Worm (Caenorhabditis elegans) whole organism, L4 larva: ENCODE measurements around the gene ztf-8.

Experiments
- D1046.2 ChIP-seq: fragments of 200-800 bp; sonication (Bioruptor generic); IDR thresholded peaks from 2 replicates; pipeline ENCODE4 v1.3.6; 2022; ENCODE audit warnings: missing genetic modification characterization, missing compliant biosample characterization
- F10B5.3 ChIP-seq: sonication (generic microtip); optimal IDR thresholded peaks from 2 replicates; lab custom pipeline; 2016; ENCODE audit warnings: mild to moderate bottlenecking, missing genetic modification characterization, missing compliant biosample characterization
- R02D3.7 ChIP-seq: fragments of 150-350 bp; sonication (generic microtip); optimal IDR thresholded peaks from 3 replicates; lab custom pipeline; 2014; ENCODE audit warnings: missing biosample characterization, missing genetic modification characterization
- Y105C5A.15 ChIP-seq: fragments of 200-800 bp; sonication (Bioruptor generic); IDR thresholded peaks from 2 replicates; pipeline ENCODE4 v1.3.6; 2022; ENCODE audit warnings: missing genetic modification characterization, missing compliant biosample characterization
- daf-16 ChIP-seq, 3 experiments: sonication (generic microtip); optimal IDR thresholded peaks; 2 replicates each; lab custom pipeline; 2016 to 2017; ENCODE audit warnings: missing genetic modification characterization in 3 of 3, missing genetic modification reagents in 3 of 3, mild to moderate bottlenecking in 2 of 3, missing compliant biosample characterization in 2 of 3, missing biosample characterization in 1 of 3, moderate library complexity in 1 of 3
- daf-19 ChIP-seq: fragments of 200-800 bp; sonication (Bioruptor generic); conservative IDR thresholded peaks from 2 replicates; pipeline ENCODE4 v1.3.6; 2022; ENCODE audit warnings: missing genetic modification characterization, missing compliant biosample characterization
- dmd-9 ChIP-seq: fragments of 200-800 bp; sonication (Bioruptor generic); IDR thresholded peaks from 2 replicates; pipeline ENCODE4 v1.3.6; 2022; ENCODE audit warnings: missing genetic modification reagents, missing genetic modification characterization, missing compliant biosample characterization
- egl-27 ChIP-seq: sonication (generic microtip); optimal IDR thresholded peaks from 3 replicates; lab custom pipeline; 2017; ENCODE audit warnings: missing biosample characterization, missing genetic modification reagents, missing genetic modification characterization
- fos-1 ChIP-seq: fragments of 150-350 bp; optimal IDR thresholded peaks from 2 replicates; lab custom pipeline; 2014; ENCODE audit warnings: missing biosample characterization, missing genetic modification characterization
- lim-7 ChIP-seq: fragments of 200-800 bp; sonication (Bioruptor generic); IDR thresholded peaks from 2 replicates; pipeline ENCODE4 v1.3.6; 2022; ENCODE audit warnings: missing genetic modification characterization, missing compliant biosample characterization
- lin-1 ChIP-seq: fragments of 200-800 bp; sonication (Bioruptor generic); IDR thresholded peaks from 2 replicates; pipeline ENCODE4 v1.3.6; 2022; ENCODE audit warnings: missing genetic modification reagents, missing genetic modification characterization, missing compliant biosample characterization
- mdl-1 ChIP-seq, 2 experiments: fragments of 150-350 bp in 1 of 2; sonication (generic microtip) in 1 of 2; optimal IDR thresholded peaks; 2 replicates each; lab custom pipeline; 2014 to 2017; ENCODE audit warnings: missing biosample characterization in 2 of 2, missing genetic modification characterization in 2 of 2
- nhr-111 ChIP-seq: fragments of 200-800 bp; sonication (Bioruptor generic); optimal IDR thresholded peaks from 2 replicates; lab custom pipeline; 2018; ENCODE audit warnings: mild to moderate bottlenecking, missing genetic modification characterization, missing compliant biosample characterization
- nhr-28 ChIP-seq: fragments of 150-350 bp; optimal IDR thresholded peaks from 2 replicates; lab custom pipeline; 2014; ENCODE audit warnings: missing biosample characterization, missing genetic modification characterization
- nhr-76 ChIP-seq: fragments of 150-350 bp; optimal IDR thresholded peaks from 2 replicates; lab custom pipeline; 2014; ENCODE audit warnings: missing biosample characterization, missing genetic modification characterization
- pha-4 ChIP-seq, 2 experiments: fragments of 150-350 bp in 1 of 2; fragments of 200-800 bp in 1 of 2; sonication (Bioruptor generic) in 1 of 2; IDR thresholded peaks in 1 of 2; optimal IDR thresholded peaks in 1 of 2; 2 replicates each; pipeline versions ENCODE4 v1.3.6 to Lab custom; 2014 to 2022; ENCODE audit warnings: missing genetic modification characterization in 2 of 2, missing genetic modification reagents in 2 of 2, missing biosample characterization in 1 of 2, missing compliant biosample characterization in 1 of 2
- set-16 ChIP-seq: fragments of 200-800 bp; sonication (Bioruptor generic); IDR thresholded peaks from 2 replicates; pipeline ENCODE4 v1.3.6; 2022; ENCODE audit warnings: missing genetic modification reagents, missing genetic modification characterization, missing compliant biosample characterization
- unc-39 ChIP-seq: sonication (generic microtip); optimal IDR thresholded peaks from 2 replicates; lab custom pipeline; 2017; ENCODE audit warnings: missing biosample characterization, missing genetic modification characterization
- zfp-2 ChIP-seq: sonication (generic microtip); optimal IDR thresholded peaks from 2 replicates; lab custom pipeline; 2016; ENCODE audit warnings: mild to moderate bottlenecking, missing genetic modification characterization, missing compliant biosample characterization

ztf-8 gene

DNA sequence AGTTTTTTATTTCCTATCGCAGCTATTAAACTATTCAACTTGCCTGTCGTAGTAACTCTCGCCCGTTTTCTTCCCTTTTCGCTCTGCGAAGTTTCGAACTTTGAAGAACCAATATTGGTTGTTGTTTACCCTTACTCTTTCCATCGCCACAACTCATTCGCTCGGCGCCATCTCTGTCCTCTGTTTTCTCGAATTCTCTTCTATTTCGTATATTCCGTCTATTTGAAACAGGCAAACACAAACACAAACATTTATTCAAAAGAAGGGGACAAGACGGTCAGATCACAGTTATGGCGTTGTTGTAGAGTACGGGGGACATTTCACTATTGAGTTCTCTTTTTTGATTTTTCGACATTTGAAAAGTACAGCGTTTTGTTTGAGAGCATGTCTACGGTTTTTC, 50.5 kb downstream of the ztf-8 start:
- TF ChIP-seq Y105C5A.15 (GFP tag; lab: Robert Waterston, UW) (no peak), lim-7 (GFP tag; lab: Robert Waterston, UW) (no peak), nhr-28 (tag; lab: Kevin White, UChicago) (peak; percentile 35), daf-16 (GFP tag; optimal IDR thresholded peaks at IDR 0.05; lab: Kevin White, UChicago) (no peak), daf-16 (tag; optimal IDR thresholded peaks at IDR 0.05; lab: Kevin White, UChicago) (peak; percentile 94), nhr-76 (tag; lab: Kevin White, UChicago) (no peak), egl-27 (tag; lab: Kevin White, UChicago) (no peak), dmd-9 (GFP tag; lab: Robert Waterston, UW) (no peak), lin-1 (GFP tag; lab: Robert Waterston, UW) (no peak), nhr-111 (GFP tag; lab: Kevin White, UChicago) (no peak), D1046.2 (GFP tag; lab: Robert Waterston, UW) (no peak), mdl-1 (tag; optimal IDR thresholded peaks at IDR 0.05; lab: Kevin White, UChicago) (no peak), pha-4 (GFP tag; IDR thresholded peaks at IDR 0.05; lab: Robert Waterston, UW) (no peak), pha-4 (tag; optimal IDR thresholded peaks at IDR 0.05; lab: Kevin White, UChicago) (peak; percentile 72), F10B5.3 (tag; lab: Kevin White, UChicago) (no peak), fos-1 (no peak)

ce11 chrIII:5221820-5222219, 51.5 kb downstream of the ztf-8 start:
- TF ChIP-seq set-16 (GFP tag; lab: Robert Waterston, UW) = no peak
- TF ChIP-seq nhr-28 (tag; lab: Kevin White, UChicago) = no peak
- TF ChIP-seq zfp-2 (tag; lab: Kevin White, UChicago) = no peak
- TF ChIP-seq daf-16 (GFP tag; optimal IDR thresholded peaks at IDR 0.05; lab: Kevin White, UChicago) = no peak
- peak; percentile 83 for TF ChIP-seq daf-16 (tag; optimal IDR thresholded peaks at IDR 0.05; lab: Kevin White, UChicago)
- TF ChIP-seq daf-19 (GFP tag; lab: Robert Waterston, UW) = no peak
- TF ChIP-seq unc-39 (tag; lab: Kevin White, UChicago) = no peak
- no peak for TF ChIP-seq R02D3.7
